Fruit fly (Drosophila melanogaster) whole organism, embryonic: ENCODE measurements around the gene CG3117.

Source experiments
- CG13123 ChIP-seq: fragments of 200-800 bp; sonication (Bioruptor generic); optimal IDR thresholded peaks from 2 replicates; lab custom pipeline; 2016; ENCODE audit warnings: missing biosample characterization, missing genetic modification characterization
- CG14667 ChIP-seq: fragments of 200-800 bp; sonication (Bioruptor generic); IDR thresholded peaks from 2 replicates; pipeline ENCODE4 v1.3.6; 2022; ENCODE audit warnings: missing biosample characterization, missing genetic modification characterization
- CG14860 ChIP-seq: fragments of 200-800 bp; sonication (Bioruptor generic); IDR thresholded peaks from 3 replicates; pipeline ENCODE4 v1.3.6; 2022; ENCODE audit warnings: missing biosample characterization, missing genetic modification characterization; ENCODE audit not compliant: partially characterized antibody
- Jarid2 ChIP-seq: fragments of 200-800 bp; sonication (Bioruptor generic); optimal IDR thresholded peaks from 3 replicates; lab custom pipeline; 2017; ENCODE audit warnings: mild to moderate bottlenecking, missing biosample characterization, missing genetic modification reagents, missing genetic modification characterization
- Oli ChIP-seq: fragments of 200-800 bp; sonication (Bioruptor generic); optimal IDR thresholded peaks from 2 replicates; lab custom pipeline; 2018; ENCODE audit warnings: missing biosample characterization, mild to moderate bottlenecking, missing genetic modification characterization, moderate library complexity
- Vsx1 ChIP-seq: fragments of 200-800 bp; sonication (Bioruptor generic); optimal IDR thresholded peaks from 2 replicates; lab custom pipeline; 2017; ENCODE audit warnings: missing biosample characterization, mild to moderate bottlenecking, missing genetic modification characterization, missing genetic modification reagents
- ap ChIP-seq: fragments of 200-800 bp; sonication (Bioruptor generic); IDR thresholded peaks from 2 replicates; pipeline ENCODE4 v1.3.6; 2022; ENCODE audit warnings: missing biosample characterization, missing genetic modification characterization
- lab ChIP-seq: fragments of 200-800 bp; sonication (Bioruptor generic); optimal IDR thresholded peaks from 3 replicates; lab custom pipeline; 2017; ENCODE audit warnings: missing biosample characterization, missing genetic modification characterization, mild to moderate bottlenecking, moderate library complexity, missing genetic modification reagents
- seq ChIP-seq: fragments of 200-800 bp; sonication (Bioruptor generic); IDR thresholded peaks from 2 replicates; pipeline ENCODE4 v1.3.6; 2022; ENCODE audit warnings: missing biosample characterization, missing genetic modification characterization
- zfh1 ChIP-seq: fragments of 200-800 bp; sonication (Bioruptor generic); IDR thresholded peaks from 3 replicates; pipeline ENCODE4 v1.3.6; 2022; ENCODE audit warnings: missing biosample characterization, missing genetic modification characterization

- no peak for TF ChIP-seq ap
- no peak for TF ChIP-seq seq
- no peak for TF ChIP-seq lab (GFP tag; lab: Kevin White, UChicago)
- no peak for TF ChIP-seq CG14667 (GFP tag; lab: Robert Waterston, UW)
- TF ChIP-seq CG14860 (GFP tag; lab: Robert Waterston, UW): no peak
- TF ChIP-seq Vsx1 (GFP tag; lab: Kevin White, UChicago): no peak
- TF ChIP-seq zfh1 (GFP tag; lab: Robert Waterston, UW): no peak
- peak; percentile 87 for TF ChIP-seq Jarid2 (GFP tag; lab: Kevin White, UChicago)
- no peak for TF ChIP-seq Oli (tag; lab: Kevin White, UChicago)
- TF ChIP-seq CG13123 (GFP tag; lab: Kevin White, UChicago): no peak
Observed at dm6 chr2L:2829637-2830340, 17.2 kb downstream of the CG3117 start, which contains the start of gene Duox.
